Fruit fly (Drosophila melanogaster) whole organism, prepupa: ENCODE results near the gene Ugt36A1.
A peak's percentile ranks its signal among the peaks of the same experiment; 100 is the strongest.

Experiments used
- Blimp-1 ChIP-seq: fragments of 200-800 bp; sonication (Bioruptor generic); optimal IDR thresholded peaks from 3 replicates; lab custom pipeline; 2017; ENCODE audit warnings: missing biosample characterization, missing genetic modification characterization, mild to moderate bottlenecking, moderate library complexity, missing genetic modification reagents
- CG10631 ChIP-seq: fragments of 200-800 bp; sonication (Bioruptor generic); optimal IDR thresholded peaks from 2 replicates; lab custom pipeline; 2016; ENCODE audit warnings: missing biosample characterization, missing genetic modification characterization
- CG10669 ChIP-seq: fragments of 200-800 bp; sonication (Bioruptor generic); optimal IDR thresholded peaks from 3 replicates; lab custom pipeline; 2018; ENCODE audit warnings: missing biosample characterization, mild to moderate bottlenecking, missing genetic modification characterization, moderate library complexity
- CG11294 ChIP-seq: fragments of 200-800 bp; sonication (Bioruptor generic); IDR thresholded peaks from 2 replicates; pipeline ENCODE4 v1.3.6; 2022; ENCODE audit warnings: missing biosample characterization, missing genetic modification characterization
- CG11762 ChIP-seq: fragments of 200-800 bp; sonication (Bioruptor generic); optimal IDR thresholded peaks from 3 replicates; lab custom pipeline; 2016; ENCODE audit warnings: missing biosample characterization, missing genetic modification characterization; ENCODE audit not compliant: insufficient read depth
- CG11902 ChIP-seq: fragments of 200-800 bp; sonication (Bioruptor generic); optimal IDR thresholded peaks from 3 replicates; lab custom pipeline; 2016; ENCODE audit warnings: missing biosample characterization, missing genetic modification characterization
- CG15336 ChIP-seq: fragments of 200-800 bp; sonication (Bioruptor generic); IDR thresholded peaks from 2 replicates; pipeline ENCODE4 v1.3.6; 2022; ENCODE audit warnings: missing biosample characterization, missing genetic modification characterization
- CG16779 ChIP-seq: fragments of 200-800 bp; sonication (Bioruptor generic); optimal IDR thresholded peaks from 3 replicates; lab custom pipeline; 2017; ENCODE audit warnings: missing biosample characterization, mild to moderate bottlenecking, missing genetic modification characterization
- CG3032 ChIP-seq: fragments of 200-800 bp; optimal IDR thresholded peaks from 2 replicates; lab custom pipeline; 2019; ENCODE audit warnings: missing biosample characterization, mild to moderate bottlenecking, missing genetic modification characterization, moderate library complexity
- CG31627 ChIP-seq: fragments of 200-800 bp; sonication (Bioruptor generic); optimal IDR thresholded peaks from 3 replicates; lab custom pipeline; 2016; ENCODE audit warnings: missing biosample characterization, missing genetic modification characterization
- CG32006 ChIP-seq: fragments of 200-800 bp; sonication (Bioruptor generic); optimal IDR thresholded peaks from 3 replicates; lab custom pipeline; 2017; ENCODE audit warnings: missing biosample characterization, mild to moderate bottlenecking, missing genetic modification characterization
- CG34406 ChIP-seq: fragments of 200-800 bp; sonication (Bioruptor generic); optimal IDR thresholded peaks from 3 replicates; lab custom pipeline; 2016; ENCODE audit warnings: missing biosample characterization, missing genetic modification characterization
- CG3919 ChIP-seq: fragments of 200-800 bp; sonication (Bioruptor generic); optimal IDR thresholded peaks from 3 replicates; lab custom pipeline; 2016; ENCODE audit warnings: missing biosample characterization, missing genetic modification characterization
- CG4318 ChIP-seq: fragments of 200-800 bp; sonication (Bioruptor generic); optimal IDR thresholded peaks from 3 replicates; lab custom pipeline; 2017; ENCODE audit warnings: missing biosample characterization, mild to moderate bottlenecking, missing genetic modification characterization
- CG6163 ChIP-seq: fragments of 200-800 bp; sonication (Bioruptor generic); IDR thresholded peaks from 3 replicates; pipeline ENCODE4 v1.3.6; 2022; ENCODE audit warnings: missing biosample characterization, missing genetic modification characterization
- CG6276 ChIP-seq: fragments of 200-800 bp; sonication (Bioruptor generic); optimal IDR thresholded peaks from 2 replicates; lab custom pipeline; 2017; ENCODE audit warnings: missing biosample characterization, mild to moderate bottlenecking, missing genetic modification characterization
- CG6792 ChIP-seq: fragments of 200-800 bp; sonication (Bioruptor generic); optimal IDR thresholded peaks from 3 replicates; lab custom pipeline; 2016; ENCODE audit warnings: missing biosample characterization, missing genetic modification characterization
- CG6808 ChIP-seq: fragments of 200-800 bp; sonication (Bioruptor generic); optimal IDR thresholded peaks from 3 replicates; lab custom pipeline; 2017; ENCODE audit warnings: missing biosample characterization, missing genetic modification characterization, mild to moderate bottlenecking, moderate library complexity, missing genetic modification reagents
- CG8119 ChIP-seq: fragments of 200-800 bp; sonication (Bioruptor generic); IDR thresholded peaks from 3 replicates; pipeline ENCODE4 v1.3.6; 2022; ENCODE audit warnings: missing biosample characterization, missing genetic modification characterization
- CG8319 ChIP-seq: fragments of 200-800 bp; sonication (Bioruptor generic); optimal IDR thresholded peaks from 3 replicates; lab custom pipeline; 2016; ENCODE audit warnings: missing biosample characterization, missing genetic modification characterization
- CG8632 ChIP-seq: fragments of 200-800 bp; sonication (Bioruptor generic); optimal IDR thresholded peaks from 3 replicates; lab custom pipeline; 2016; ENCODE audit warnings: missing biosample characterization, missing genetic modification characterization
- CG9139 ChIP-seq: fragments of 200-800 bp; sonication (Bioruptor generic); optimal IDR thresholded peaks from 3 replicates; lab custom pipeline; 2017; ENCODE audit warnings: missing biosample characterization, mild to moderate bottlenecking, missing genetic modification characterization
- Eip75B ChIP-seq: fragments of 200-800 bp; sonication (Bioruptor generic); optimal IDR thresholded peaks from 3 replicates; lab custom pipeline; 2016; ENCODE audit warnings: missing biosample characterization, missing genetic modification characterization
- Eip93F ChIP-seq: fragments of 200-800 bp; sonication (Bioruptor generic); optimal IDR thresholded peaks from 2 replicates; lab custom pipeline; 2016; ENCODE audit warnings: missing biosample characterization, mild to moderate bottlenecking, missing genetic modification characterization
- Ets21C ChIP-seq: fragments of 200-800 bp; sonication (Bioruptor generic); optimal IDR thresholded peaks from 3 replicates; lab custom pipeline; 2016; ENCODE audit warnings: missing biosample characterization, missing genetic modification characterization
- Gug ChIP-seq: fragments of 200-800 bp; sonication (Bioruptor generic); IDR thresholded peaks from 2 replicates; pipeline ENCODE4 v1.3.6; 2022; ENCODE audit warnings: missing biosample characterization, missing genetic modification characterization
- Hr38 ChIP-seq: sonication (Bioruptor generic); optimal IDR thresholded peaks from 2 replicates; lab custom pipeline; 2016; ENCODE audit warnings: missing biosample characterization, missing genetic modification characterization
- Hr39 ChIP-seq: fragments of 200-800 bp; sonication (Bioruptor generic); optimal IDR thresholded peaks from 2 replicates; lab custom pipeline; 2016; ENCODE audit warnings: missing biosample characterization, missing genetic modification characterization
- Hr4 ChIP-seq: fragments of 200-800 bp; sonication (Bioruptor generic); optimal IDR thresholded peaks from 3 replicates; lab custom pipeline; 2016; ENCODE audit warnings: missing biosample characterization, missing genetic modification characterization
- Lpt ChIP-seq: fragments of 200-800 bp; sonication (Bioruptor generic); optimal IDR thresholded peaks from 3 replicates; lab custom pipeline; 2016; ENCODE audit warnings: missing biosample characterization, missing genetic modification characterization
- Met ChIP-seq: fragments of 200-800 bp; sonication (Bioruptor generic); optimal IDR thresholded peaks from 3 replicates; lab custom pipeline; 2016; ENCODE audit warnings: missing biosample characterization, missing genetic modification characterization
- Smox ChIP-seq: fragments of 200-800 bp; sonication (Bioruptor generic); optimal IDR thresholded peaks from 3 replicates; lab custom pipeline; 2016; ENCODE audit warnings: missing biosample characterization, missing genetic modification characterization
- Sox102F ChIP-seq: fragments of 200-800 bp; sonication (Bioruptor generic); optimal IDR thresholded peaks from 2 replicates; lab custom pipeline; 2016; ENCODE audit warnings: missing biosample characterization, mild to moderate bottlenecking, missing genetic modification characterization
- Sox14 ChIP-seq: fragments of 200-800 bp; sonication (Bioruptor generic); optimal IDR thresholded peaks from 3 replicates; lab custom pipeline; 2016; ENCODE audit warnings: missing biosample characterization, missing genetic modification characterization
- Sox15 ChIP-seq: fragments of 200-800 bp; sonication (Bioruptor generic); optimal IDR thresholded peaks from 3 replicates; lab custom pipeline; 2016; ENCODE audit warnings: missing biosample characterization, missing genetic modification characterization
- achi ChIP-seq: fragments of 200-800 bp; sonication (Bioruptor generic); optimal IDR thresholded peaks from 3 replicates; lab custom pipeline; 2016; ENCODE audit warnings: missing biosample characterization, missing genetic modification characterization
- acj6 ChIP-seq: fragments of 200-800 bp; sonication (Bioruptor generic); optimal IDR thresholded peaks from 3 replicates; lab custom pipeline; 2016; ENCODE audit warnings: missing biosample characterization, missing genetic modification characterization
- cyc ChIP-seq: fragments of 200-800 bp; sonication (Bioruptor generic); optimal IDR thresholded peaks from 3 replicates; lab custom pipeline; 2016; ENCODE audit warnings: missing biosample characterization, missing genetic modification characterization
- dac ChIP-seq: fragments of 200-800 bp; sonication (Bioruptor generic); optimal IDR thresholded peaks from 2 replicates; lab custom pipeline; 2017; ENCODE audit warnings: missing biosample characterization, mild to moderate bottlenecking, missing genetic modification characterization
- dsx ChIP-seq: fragments of 200-800 bp; optimal IDR thresholded peaks from 3 replicates; lab custom pipeline; 2019; ENCODE audit warnings: missing biosample characterization, mild to moderate bottlenecking, missing genetic modification characterization, moderate library complexity; ENCODE audit not compliant: poor library complexity, severe bottlenecking
- eg ChIP-seq: fragments of 200-800 bp; sonication (Bioruptor generic); IDR thresholded peaks from 3 replicates; pipeline ENCODE4 v1.3.6; 2022; ENCODE audit warnings: missing biosample characterization, missing genetic modification characterization
- esn ChIP-seq: fragments of 200-800 bp; sonication (Bioruptor generic); optimal IDR thresholded peaks from 2 replicates; lab custom pipeline; 2016; ENCODE audit warnings: missing biosample characterization, mild to moderate bottlenecking, missing genetic modification characterization, moderate library complexity
- fd85E ChIP-seq: fragments of 200-800 bp; sonication (Bioruptor generic); optimal IDR thresholded peaks from 3 replicates; lab custom pipeline; 2016; ENCODE audit warnings: missing biosample characterization, missing genetic modification characterization
- fkh ChIP-seq: fragments of 200-800 bp; sonication (Bioruptor generic); optimal IDR thresholded peaks from 3 replicates; lab custom pipeline; 2017; ENCODE audit warnings: missing biosample characterization, mild to moderate bottlenecking, missing genetic modification characterization, moderate library complexity
- lz ChIP-seq: fragments of 200-800 bp; sonication (Bioruptor generic); optimal IDR thresholded peaks from 3 replicates; lab custom pipeline; 2016; ENCODE audit warnings: missing biosample characterization, missing genetic modification characterization
- net ChIP-seq: fragments of 200-800 bp; sonication (Bioruptor generic); optimal IDR thresholded peaks from 3 replicates; lab custom pipeline; 2016; ENCODE audit warnings: missing biosample characterization, missing genetic modification characterization
- salr ChIP-seq, 2 experiments: fragments of 200-800 bp; sonication (Bioruptor generic); optimal IDR thresholded peaks; 3 replicates each; lab custom pipeline; 2016 to 2018; ENCODE audit warnings: missing biosample characterization in 2 of 2, missing genetic modification characterization in 2 of 2, mild to moderate bottlenecking in 1 of 2
- spab ChIP-seq: fragments of 200-800 bp; sonication (Bioruptor generic); optimal IDR thresholded peaks from 2 replicates; lab custom pipeline; 2017; ENCODE audit warnings: missing biosample characterization, mild to moderate bottlenecking, missing genetic modification characterization, missing genetic modification reagents
- ss ChIP-seq, 2 experiments: fragments of 200-800 bp; sonication (Bioruptor generic); optimal IDR thresholded peaks; 2 replicates in 1 of 2; 3 replicates in 1 of 2; lab custom pipeline; 2017 to 2018; ENCODE audit warnings: mild to moderate bottlenecking in 2 of 2, missing biosample characterization in 2 of 2, missing genetic modification characterization in 2 of 2, moderate library complexity in 1 of 2
- svp ChIP-seq: fragments of 200-800 bp; sonication (Bioruptor generic); peaks from one replicate; lab custom pipeline; 2016; ENCODE audit warnings: missing biosample characterization, missing genetic modification characterization
- topi ChIP-seq: fragments of 200-800 bp; sonication (Bioruptor generic); optimal IDR thresholded peaks from 3 replicates; lab custom pipeline; 2016; ENCODE audit warnings: missing biosample characterization, missing genetic modification characterization
- vri ChIP-seq: fragments of 200-800 bp; sonication (Bioruptor generic); optimal IDR thresholded peaks from 3 replicates; lab custom pipeline; 2016; ENCODE audit warnings: missing biosample characterization, mild to moderate bottlenecking, missing genetic modification characterization

The Ugt36A1 gene

dm6 chr2L:3655698-3656105, 36.8 kb downstream of the Ugt36A1 start:
- TF ChIP-seq CG6808 (GFP tag; lab: Kevin White, UChicago) (peak; percentile 97), Sox102F (GFP tag; lab: Kevin White, UChicago) (peak; percentile 99), cyc (peak; percentile 99), salr (GFP tag; optimal IDR thresholded peaks at IDR 0.05; lab: Kevin White, UChicago) (peak; percentile 97 to 98), CG4318 (GFP tag; lab: Kevin White, UChicago) (peak; percentile 97), topi (peak; percentile 99), fkh (GFP tag; lab: Kevin White, UChicago) (peak; percentile 91), Lpt (GFP tag; lab: Kevin White, UChicago) (peak; percentile 98), lz (GFP tag; lab: Kevin White, UChicago) (peak; percentile 99), CG8632 (peak; percentile 99), CG11294 (peak; percentile 97), CG16779 (tag; lab: Kevin White, UChicago) (peak; percentile 98), CG6276 (GFP tag; lab: Kevin White, UChicago) (peak; percentile 99), dsx (GFP tag; lab: Kevin White, UChicago) (peak; percentile 97), Sox14 (GFP tag; lab: Kevin White, UChicago) (peak; percentile 99), eg (GFP tag; lab: Robert Waterston, UW) (peak; percentile 99), CG11762 (GFP tag; lab: Kevin White, UChicago) (peak; percentile 99), CG10669 (GFP tag; lab: Kevin White, UChicago) (peak; percentile 99), Gug (peak; percentile 98), Met (GFP tag; lab: Kevin White, UChicago) (peak; percentile 99), CG3032 (tag; lab: Kevin White, UChicago) (peak; percentile 98), net (peak; percentile 99), Hr4 (peak; percentile 99), CG8319 (GFP tag; lab: Kevin White, UChicago) (peak; percentile 98), esn (GFP tag; lab: Kevin White, UChicago) (peak; percentile 99), svp (GFP tag; lab: Kevin White, UChicago) (peak; percentile 100), Ets21C (GFP tag; lab: Kevin White, UChicago) (peak; percentile 98), achi (peak; percentile 98), dac (GFP tag; lab: Kevin White, UChicago) (peak; percentile 96), acj6 (GFP tag; lab: Kevin White, UChicago) (peak; percentile 99), Sox15 (GFP tag; lab: Kevin White, UChicago) (peak; percentile 98), CG10631 (GFP tag; lab: Kevin White, UChicago) (peak; percentile 98), CG6792 (peak; percentile 99), CG34406 (GFP tag; lab: Kevin White, UChicago) (peak; percentile 99), Smox (GFP tag; lab: Kevin White, UChicago) (peak; percentile 99), CG15336 (peak; percentile 100), CG11902 (GFP tag; lab: Kevin White, UChicago) (peak; percentile 98), fd85E (peak; percentile 97), CG9139 (peak; percentile 98), Hr39 (GFP tag; lab: Kevin White, UChicago) (peak; percentile 99), CG8119 (GFP tag; lab: Robert Waterston, UW) (peak; percentile 99), Blimp-1 (GFP tag; lab: Kevin White, UChicago) (peak; percentile 94), CG3919 (GFP tag; lab: Kevin White, UChicago) (peak; percentile 99), CG31627 (peak; percentile 99), spab (peak; percentile 98), Hr38 (GFP tag; lab: Kevin White, UChicago) (peak; percentile 79), Eip93F (GFP tag; lab: Kevin White, UChicago) (peak; percentile 98), Eip75B (GFP tag; lab: Kevin White, UChicago) (peak; percentile 99), vri (peak; percentile 99), CG32006 (GFP tag; lab: Kevin White, UChicago) (peak; percentile 99), ss (GFP tag; optimal IDR thresholded peaks at IDR 0.05; lab: Kevin White, UChicago) (peak; percentile 97 to 98), CG6163 (peak; percentile 99)
